Worm (Caenorhabditis elegans) whole organism, L1 larva: ENCODE data around the gene scl-10.

Source experiments
- C04F5.9 ChIP-seq: sonication (generic microtip); optimal IDR thresholded peaks from 2 replicates; lab custom pipeline; 2016; ENCODE audit warnings: missing genetic modification characterization, missing compliant biosample characterization
- dsc-1 ChIP-seq: sonication (generic microtip); optimal IDR thresholded peaks from 2 replicates; lab custom pipeline; 2016; ENCODE audit warnings: mild to moderate bottlenecking, missing genetic modification characterization, missing compliant biosample characterization
- fkh-10 ChIP-seq: sonication (generic microtip); optimal IDR thresholded peaks from 2 replicates; lab custom pipeline; 2017; ENCODE audit warnings: missing biosample characterization, missing genetic modification reagents, missing genetic modification characterization
- grh-1 ChIP-seq: fragments of 200-800 bp; sonication (Bioruptor generic); IDR thresholded peaks from 2 replicates; pipeline ENCODE4 v1.3.6; 2022; ENCODE audit warnings: missing genetic modification reagents, missing genetic modification characterization, missing compliant biosample characterization
- jun-1 ChIP-seq: fragments of 150-350 bp; optimal IDR thresholded peaks from 2 replicates; lab custom pipeline; 2014; ENCODE audit warnings: missing biosample characterization, missing genetic modification reagents, missing genetic modification characterization
- lin-39 ChIP-seq: fragments of 150-350 bp; optimal IDR thresholded peaks from 2 replicates; lab custom pipeline; 2014; ENCODE audit warnings: missing biosample characterization, missing genetic modification reagents, missing genetic modification characterization
- nhr-11 ChIP-seq: fragments of 150-350 bp; optimal IDR thresholded peaks from 2 replicates; lab custom pipeline; 2014; ENCODE audit warnings: missing biosample characterization, missing genetic modification characterization
- nhr-19 ChIP-seq: fragments of 200-800 bp; sonication (Bioruptor generic); conservative IDR thresholded peaks from 2 replicates; pipeline ENCODE4 v1.3.6; 2022; ENCODE audit warnings: missing genetic modification characterization, missing compliant biosample characterization
- nhr-20 ChIP-seq: sonication (generic microtip); optimal IDR thresholded peaks from 2 replicates; lab custom pipeline; 2016; ENCODE audit warnings: mild to moderate bottlenecking, missing genetic modification characterization, missing compliant biosample characterization
- nhr-47 ChIP-seq: sonication (generic microtip); optimal IDR thresholded peaks from 2 replicates; lab custom pipeline; 2016; ENCODE audit warnings: mild to moderate bottlenecking, missing genetic modification characterization, moderate library complexity, missing compliant biosample characterization
- rnt-1 ChIP-seq: sonication (generic microtip); optimal IDR thresholded peaks from 2 replicates; lab custom pipeline; 2016; ENCODE audit warnings: mild to moderate bottlenecking, missing genetic modification characterization, moderate library complexity, missing compliant biosample characterization
- skn-1 ChIP-seq: fragments of 150-350 bp; optimal IDR thresholded peaks from 2 replicates; lab custom pipeline; 2014; ENCODE audit warnings: missing biosample characterization, missing genetic modification characterization
- snu-23 ChIP-seq: sonication (generic microtip); optimal IDR thresholded peaks from 2 replicates; lab custom pipeline; 2016; ENCODE audit warnings: missing genetic modification characterization, missing compliant biosample characterization
- zag-1 ChIP-seq: fragments of 150-350 bp; optimal IDR thresholded peaks from 2 replicates; lab custom pipeline; 2014; ENCODE audit warnings: missing biosample characterization, missing genetic modification characterization

The scl-10 gene

ce11 chrIV:13098652-13099051 lies 50.4 kb downstream of the scl-10 start, which contains the start of the genes dli-1, tin-9.2 and exos-4.1 (continued):
- no peak for TF ChIP-seq zag-1
- peak; percentile 14 for TF ChIP-seq jun-1 (tag; lab: Kevin White, UChicago)
- TF ChIP-seq dsc-1 (tag; lab: Kevin White, UChicago): peak; percentile 74
- peak; percentile 73 for TF ChIP-seq nhr-20 (tag; lab: Kevin White, UChicago)
- TF ChIP-seq C04F5.9 (tag; lab: Kevin White, UChicago): peak; percentile 50
- TF ChIP-seq nhr-47: peak; percentile 85
- no peak for TF ChIP-seq fkh-10 (GFP tag; lab: Kevin White, UChicago)
- TF ChIP-seq rnt-1 (tag; lab: Kevin White, UChicago): peak; percentile 69
- TF ChIP-seq grh-1 (GFP tag; lab: Robert Waterston, UW): peak; percentile 13; the same call in 1 of the 2 replicates
- TF ChIP-seq snu-23 (GFP tag; lab: Kevin White, UChicago): peak; percentile 86
- peak; percentile 76 for TF ChIP-seq nhr-19
- TF ChIP-seq lin-39 (tag; lab: Kevin White, UChicago): peak; percentile 73
- TF ChIP-seq nhr-11 (tag; lab: Kevin White, UChicago): peak; percentile 33
- peak; percentile 86 for TF ChIP-seq skn-1 (tag; lab: Kevin White, UChicago)
